Fruit fly (Drosophila melanogaster) whole organism, embryonic: Measurements from ENCODE around the gene Prtl99C.

Experiments
- Abd-B ChIP-seq: fragments of 200-800 bp; sonication (Bioruptor generic); optimal IDR thresholded peaks from 2 replicates; lab custom pipeline; 2018; ENCODE audit warnings: missing biosample characterization, mild to moderate bottlenecking, missing genetic modification characterization, moderate library complexity
- CG11560 ChIP-seq: fragments of 200-800 bp; sonication (Bioruptor generic); IDR thresholded peaks from 3 replicates; pipeline ENCODE4 v1.3.6; 2022; ENCODE audit warnings: missing biosample characterization, missing genetic modification characterization
- CG12236 ChIP-seq: fragments of 200-800 bp; sonication (Bioruptor generic); optimal IDR thresholded peaks from 2 replicates; lab custom pipeline; 2016; ENCODE audit warnings: missing biosample characterization, missing genetic modification characterization
- CG12299 ChIP-seq: fragments of 200-800 bp; sonication (Bioruptor generic); optimal IDR thresholded peaks from 2 replicates; lab custom pipeline; 2018; ENCODE audit warnings: missing biosample characterization, mild to moderate bottlenecking, missing genetic modification characterization
- CG13287 ChIP-seq: fragments of 200-800 bp; sonication (Bioruptor generic); IDR thresholded peaks from 2 replicates; pipeline ENCODE4 v1.3.6; 2022; ENCODE audit warnings: missing biosample characterization, missing genetic modification characterization; ENCODE audit not compliant: partially characterized antibody
- CG13296 ChIP-seq: fragments of 200-800 bp; sonication (Bioruptor generic); optimal IDR thresholded peaks from 3 replicates; lab custom pipeline; 2018; ENCODE audit warnings: missing biosample characterization, mild to moderate bottlenecking, missing genetic modification characterization
- CG1602 ChIP-seq: fragments of 200-800 bp; sonication (Bioruptor generic); optimal IDR thresholded peaks from 3 replicates; lab custom pipeline; 2016; ENCODE audit warnings: missing biosample characterization, missing genetic modification characterization
- CG1603 ChIP-seq: fragments of 200-800 bp; sonication (Bioruptor generic); optimal IDR thresholded peaks from 2 replicates; lab custom pipeline; 2019; ENCODE audit warnings: missing biosample characterization, mild to moderate bottlenecking, missing genetic modification characterization, moderate library complexity
- CG17359 ChIP-seq: fragments of 200-800 bp; sonication (Bioruptor generic); optimal IDR thresholded peaks from 3 replicates; lab custom pipeline; 2018; ENCODE audit warnings: missing biosample characterization, mild to moderate bottlenecking, missing genetic modification characterization, moderate library complexity
- CG18599 ChIP-seq: fragments of 200-800 bp; sonication (Bioruptor generic); optimal IDR thresholded peaks from 3 replicates; lab custom pipeline; 2017; ENCODE audit warnings: missing biosample characterization, missing genetic modification characterization, mild to moderate bottlenecking, moderate library complexity, missing genetic modification reagents
- CG18764 ChIP-seq: fragments of 200-800 bp; sonication (Bioruptor generic); optimal IDR thresholded peaks from 3 replicates; lab custom pipeline; 2016; ENCODE audit warnings: missing biosample characterization, missing genetic modification characterization
- CG3163 ChIP-seq: fragments of 200-800 bp; sonication (Bioruptor generic); optimal IDR thresholded peaks from 3 replicates; lab custom pipeline; 2016; ENCODE audit warnings: missing biosample characterization, missing genetic modification characterization
- CG32532 ChIP-seq: fragments of 200-800 bp; sonication (Bioruptor generic); IDR thresholded peaks from 2 replicates; pipeline ENCODE4 v1.3.6; 2022; ENCODE audit warnings: missing biosample characterization, missing genetic modification characterization
- CG34224 ChIP-seq: fragments of 200-800 bp; sonication (Bioruptor generic); IDR thresholded peaks from 3 replicates; pipeline ENCODE4 v1.3.6; 2022; ENCODE audit warnings: missing biosample characterization, missing genetic modification characterization; ENCODE audit not compliant: partially characterized antibody
- CHES-1-like ChIP-seq: fragments of 200-800 bp; sonication (Bioruptor generic); optimal IDR thresholded peaks from 2 replicates; lab custom pipeline; 2016; ENCODE audit warnings: missing biosample characterization, missing genetic modification characterization
- CoRest ChIP-seq: fragments of 200-800 bp; sonication (Bioruptor generic); optimal IDR thresholded peaks from 3 replicates; lab custom pipeline; 2018; ENCODE audit warnings: missing biosample characterization, mild to moderate bottlenecking, missing genetic modification characterization, moderate library complexity
- D19B ChIP-seq: fragments of 200-800 bp; sonication (Bioruptor generic); optimal IDR thresholded peaks from 2 replicates; lab custom pipeline; 2017; ENCODE audit warnings: missing biosample characterization, mild to moderate bottlenecking, missing genetic modification characterization
- Dfd ChIP-seq, 2 experiments: fragments of >200 bp; optimal IDR thresholded peaks; 2 replicates each; lab custom pipeline; 2017; ENCODE audit warnings: missing biosample characterization in 2 of 2, missing genetic modification characterization in 2 of 2
- E2f2 ChIP-seq: fragments of 200-800 bp; sonication (Bioruptor generic); IDR thresholded peaks from 2 replicates; pipeline ENCODE4 v1.3.6; 2022; ENCODE audit warnings: missing biosample characterization, missing genetic modification characterization
- Ets65A ChIP-seq: fragments of 200-800 bp; sonication (Bioruptor generic); peaks from one replicate; lab custom pipeline; 2016; ENCODE audit warnings: missing biosample characterization, missing genetic modification characterization
- Hr3 ChIP-seq: fragments of 200-800 bp; sonication (Bioruptor generic); optimal IDR thresholded peaks from 3 replicates; lab custom pipeline; 2016; ENCODE audit warnings: missing biosample characterization, missing genetic modification characterization
- Mad ChIP-seq: fragments of 200-800 bp; sonication (Bioruptor generic); optimal IDR thresholded peaks from 2 replicates; lab custom pipeline; 2016; ENCODE audit warnings: missing biosample characterization, missing genetic modification characterization
- Med ChIP-seq: fragments of 200-800 bp; sonication (Bioruptor generic); peaks from one replicate; lab custom pipeline; 2016; ENCODE audit warnings: missing biosample characterization, missing genetic modification characterization, mild to moderate bottlenecking, inconsistent platforms, moderate library complexity
- Mes4 ChIP-seq: fragments of 200-800 bp; sonication (Bioruptor generic); optimal IDR thresholded peaks from 2 replicates; lab custom pipeline; 2016; ENCODE audit warnings: missing biosample characterization, missing genetic modification characterization
- Myb ChIP-seq: fragments of 200-800 bp; sonication (Bioruptor generic); optimal IDR thresholded peaks from 2 replicates; lab custom pipeline; 2016; ENCODE audit warnings: missing biosample characterization, missing genetic modification characterization
- Pdp1 ChIP-seq, 2 experiments: fragments of 200-800 bp; sonication (Bioruptor generic); optimal IDR thresholded peaks; 3 replicates each; lab custom pipeline; 2016; ENCODE audit warnings: missing biosample characterization in 2 of 2, missing genetic modification characterization in 2 of 2, mild to moderate bottlenecking in 1 of 2, moderate library complexity in 1 of 2
- Ravus ChIP-seq: fragments of 200-800 bp; sonication (Bioruptor generic); IDR thresholded peaks from 2 replicates; pipeline ENCODE4 v1.3.6; 2022; ENCODE audit warnings: missing biosample characterization, missing genetic modification characterization
- Spps ChIP-seq: fragments of 200-800 bp; sonication (Bioruptor generic); optimal IDR thresholded peaks from 2 replicates; lab custom pipeline; 2018; ENCODE audit warnings: missing biosample characterization, mild to moderate bottlenecking, missing genetic modification characterization
- Trl ChIP-seq, 3 experiments: fragments of >200 bp in 2 of 3; fragments of 200-800 bp in 1 of 3; sonication (Bioruptor generic) in 1 of 3; optimal IDR thresholded peaks; 2 replicates in 1 of 3; 3 replicates in 2 of 3; lab custom pipeline; 2016 to 2017; ENCODE audit warnings: missing biosample characterization in 1 of 3, missing genetic modification characterization in 1 of 3
- al ChIP-seq: fragments of 200-800 bp; sonication (Bioruptor generic); IDR thresholded peaks from 2 replicates; pipeline ENCODE4 v1.3.6; 2022; ENCODE audit warnings: missing biosample characterization, missing genetic modification characterization
- amos ChIP-seq: fragments of 200-800 bp; sonication (Bioruptor generic); IDR thresholded peaks from 2 replicates; pipeline ENCODE4 v1.3.6; 2022; ENCODE audit warnings: missing biosample characterization, missing genetic modification characterization; ENCODE audit not compliant: partially characterized antibody
- az2 ChIP-seq: fragments of 200-800 bp; sonication (Bioruptor generic); optimal IDR thresholded peaks from 3 replicates; lab custom pipeline; 2016; ENCODE audit warnings: missing biosample characterization, missing genetic modification characterization
- bsh ChIP-seq, 2 experiments: fragments of 200-800 bp; sonication (Bioruptor generic); optimal IDR thresholded peaks; 2 replicates each; lab custom pipeline; 2017 to 2018; ENCODE audit warnings: mild to moderate bottlenecking in 2 of 2, missing biosample characterization in 2 of 2, missing genetic modification characterization in 2 of 2, moderate library complexity in 1 of 2
- crol ChIP-seq: fragments of 200-800 bp; sonication (Bioruptor generic); IDR thresholded peaks from 2 replicates; pipeline ENCODE4 v1.3.6; 2022; ENCODE audit warnings: missing biosample characterization, missing genetic modification characterization
- ems ChIP-seq: fragments of 200-800 bp; sonication (Bioruptor generic); optimal IDR thresholded peaks from 3 replicates; lab custom pipeline; 2016; ENCODE audit warnings: missing biosample characterization, missing genetic modification characterization
- gce ChIP-seq: fragments of 200-800 bp; sonication (Bioruptor generic); IDR thresholded peaks from 3 replicates; pipeline ENCODE4 v1.3.6; 2022; ENCODE audit warnings: missing biosample characterization, missing genetic modification characterization
- gcm2 ChIP-seq: fragments of 200-800 bp; sonication (Bioruptor generic); optimal IDR thresholded peaks from 2 replicates; lab custom pipeline; 2016; ENCODE audit warnings: missing biosample characterization, missing genetic modification characterization
- grau ChIP-seq: fragments of 200-800 bp; optimal IDR thresholded peaks from 3 replicates; lab custom pipeline; 2019; ENCODE audit warnings: missing biosample characterization, mild to moderate bottlenecking, missing genetic modification characterization, moderate library complexity
- grn ChIP-seq: fragments of 200-800 bp; sonication (Bioruptor generic); optimal IDR thresholded peaks from 3 replicates; lab custom pipeline; 2017; ENCODE audit warnings: missing biosample characterization, missing genetic modification characterization
- gro ChIP-seq: fragments of 200-800 bp; sonication (Bioruptor generic); optimal IDR thresholded peaks from 2 replicates; lab custom pipeline; 2016; ENCODE audit warnings: missing biosample characterization, missing genetic modification characterization
- lmd ChIP-seq: fragments of 200-800 bp; sonication (Bioruptor generic); IDR thresholded peaks from 2 replicates; pipeline ENCODE4 v1.3.6; 2022; ENCODE audit warnings: missing biosample characterization, missing genetic modification characterization
- lov ChIP-seq, 2 experiments: fragments of 200-800 bp in 1 of 2; fragments of >200 bp in 1 of 2; sonication (Bioruptor generic) in 1 of 2; IDR thresholded peaks in 1 of 2; optimal IDR thresholded peaks in 1 of 2; 2 replicates in 1 of 2; 3 replicates in 1 of 2; pipeline versions ENCODE4 v1.3.6 to Lab custom; 2017 to 2022; ENCODE audit warnings: missing biosample characterization in 1 of 2, missing genetic modification characterization in 1 of 2
- nau ChIP-seq: fragments of 200-800 bp; sonication (Bioruptor generic); optimal IDR thresholded peaks from 3 replicates; lab custom pipeline; 2017; ENCODE audit warnings: missing biosample characterization, mild to moderate bottlenecking, missing genetic modification characterization, missing genetic modification reagents
- nerfin-2 ChIP-seq: fragments of 200-800 bp; sonication (Bioruptor generic); IDR thresholded peaks from 2 replicates; pipeline ENCODE4 v1.3.6; 2022; ENCODE audit warnings: missing biosample characterization, missing genetic modification characterization; ENCODE audit not compliant: partially characterized antibody
- p53 ChIP-seq: fragments of 200-800 bp; sonication (Bioruptor generic); optimal IDR thresholded peaks from 2 replicates; lab custom pipeline; 2016; ENCODE audit warnings: missing biosample characterization, missing genetic modification characterization
- rib ChIP-seq: fragments of 200-800 bp; sonication (Bioruptor generic); IDR thresholded peaks from 2 replicates; pipeline ENCODE4 v1.3.6; 2022; ENCODE audit warnings: missing biosample characterization, missing genetic modification characterization
- slbo ChIP-seq: fragments of 200-800 bp; sonication (Bioruptor generic); IDR thresholded peaks from 2 replicates; pipeline ENCODE4 v1.3.6; 2022; ENCODE audit warnings: missing biosample characterization, missing genetic modification characterization
- so ChIP-seq: fragments of 200-800 bp; sonication (Bioruptor generic); IDR thresholded peaks from 3 replicates; pipeline ENCODE4 v1.3.6; 2022; ENCODE audit warnings: missing biosample characterization, missing genetic modification characterization
- sqz ChIP-seq: fragments of 200-800 bp; sonication (Bioruptor generic); optimal IDR thresholded peaks from 3 replicates; lab custom pipeline; 2018; ENCODE audit warnings: missing biosample characterization, mild to moderate bottlenecking, missing genetic modification characterization

Gene Prtl99C

DNA sequence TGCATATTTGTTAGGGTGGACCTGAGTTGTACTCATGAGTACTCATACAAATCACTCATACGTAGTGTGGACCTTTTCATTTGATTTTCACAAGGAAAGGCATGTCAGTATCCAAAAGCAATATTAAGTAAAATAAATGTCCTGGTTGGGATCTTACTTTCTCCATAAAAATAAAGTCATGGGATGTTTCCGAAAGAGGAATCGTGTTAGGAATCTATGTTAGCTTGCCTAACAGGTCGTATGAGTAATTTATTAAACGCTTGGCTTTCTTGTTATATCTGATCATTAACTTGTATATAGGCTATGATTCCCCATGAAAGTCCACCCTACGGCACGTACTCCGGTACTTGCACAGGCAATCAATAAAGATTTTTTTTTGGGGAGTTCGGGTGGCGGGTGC lies 40.1 kb downstream of the Prtl99C start (continued):
- no peak for TF ChIP-seq lov (optimal IDR thresholded peaks at IDR 0.05; lab: Kevin White, UChicago)
- no peak for TF ChIP-seq lov (GFP tag; IDR thresholded peaks at IDR 0.05; lab: Robert Waterston, UW)
- TF ChIP-seq CG18764 (GFP tag; lab: Kevin White, UChicago) = no peak
- no peak for TF ChIP-seq lmd (GFP tag; lab: Robert Waterston, UW)
- no peak for TF ChIP-seq Dfd (GFP tag; optimal IDR thresholded peaks at IDR 0.05; lab: Kevin White, UChicago)
- TF ChIP-seq gro = no peak
- no peak for TF ChIP-seq amos (GFP tag; lab: Robert Waterston, UW)
- no peak for TF ChIP-seq E2f2
- no peak for TF ChIP-seq CG13296 (GFP tag; lab: Kevin White, UChicago)
- TF ChIP-seq Spps = no peak
- no peak for TF ChIP-seq CHES-1-like
- TF ChIP-seq gcm2 (GFP tag; lab: Kevin White, UChicago) = no peak
- TF ChIP-seq bsh (GFP tag; optimal IDR thresholded peaks at IDR 0.05; lab: Kevin White, UChicago) = peak in 1 of 2 experiments; percentile 52
- peak; percentile 12 for TF ChIP-seq Med (GFP tag; lab: Kevin White, UChicago)
- TF ChIP-seq CG1603 (tag; lab: Kevin White, UChicago) = no peak
- no peak for TF ChIP-seq gce
- TF ChIP-seq, all 482 proteins: peak for 7

DNA sequence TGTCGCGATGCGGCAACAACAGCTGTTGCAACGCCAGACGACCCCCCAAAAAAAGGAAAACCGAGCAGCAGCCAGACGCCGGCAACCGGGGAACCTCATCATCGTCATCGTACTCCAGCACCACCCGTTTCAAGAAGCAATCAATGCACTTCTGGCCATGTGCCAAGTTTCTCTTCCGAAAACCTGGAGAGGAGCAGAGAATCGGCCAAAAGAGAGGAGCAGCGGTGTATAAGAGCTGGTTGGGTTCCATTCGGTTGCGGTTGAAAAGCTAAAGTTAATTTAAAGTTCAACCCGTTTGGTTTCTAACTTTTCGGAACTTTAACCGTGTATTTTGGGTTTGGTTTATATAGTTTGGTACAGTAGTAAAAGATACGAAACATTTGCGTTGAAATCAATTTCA lies 40.5 kb downstream of the Prtl99C start:
- TF ChIP-seq Mes4 (no peak), Ets65A (GFP tag; lab: Kevin White, UChicago) (peak; percentile 82), Trl (optimal IDR thresholded peaks at IDR 0.05; lab: Kevin White, UChicago) (peak in 1 of 2 experiments; percentile 54), Trl (GFP tag; optimal IDR thresholded peaks at IDR 0.05; lab: Kevin White, UChicago) (no peak), CG3163 (peak; percentile 23), CG13287 (no peak), CG11560 (tag; lab: Robert Waterston, UW) (no peak), CG12299 (no peak), rib (GFP tag; lab: Robert Waterston, UW) (no peak)

- no peak for TF ChIP-seq grau (tag; lab: Kevin White, UChicago)
- no peak for TF ChIP-seq CG1602 (GFP tag; lab: Kevin White, UChicago)
- TF ChIP-seq Ets65A (GFP tag; lab: Kevin White, UChicago) = no peak
- no peak for TF ChIP-seq CG34224
- no peak for TF ChIP-seq CG12236 (GFP tag; lab: Kevin White, UChicago)
- TF ChIP-seq al (GFP tag; lab: Robert Waterston, UW) = no peak
- TF ChIP-seq CG18764 (GFP tag; lab: Kevin White, UChicago) = no peak
- peak; percentile 22 for TF ChIP-seq CG17359 (tag; lab: Kevin White, UChicago)
- TF ChIP-seq Pdp1 (GFP tag; optimal IDR thresholded peaks at IDR 0.05; lab: Kevin White, UChicago) = no peak
- TF ChIP-seq CG18599 (GFP tag; lab: Kevin White, UChicago) = peak; percentile 15
- TF ChIP-seq so = peak; percentile 75; the same call in 2 of the 3 replicates
- TF ChIP-seq Hr3 (GFP tag; lab: Kevin White, UChicago) = no peak
- TF ChIP-seq Myb (GFP tag; lab: Kevin White, UChicago) = no peak
- no peak for TF ChIP-seq Abd-B (GFP tag; lab: Kevin White, UChicago)
- no peak for TF ChIP-seq D19B (GFP tag; lab: Kevin White, UChicago)
- no peak for TF ChIP-seq Mad (GFP tag; lab: Kevin White, UChicago)
- no peak for TF ChIP-seq CoRest (tag; lab: Kevin White, UChicago)
- TF ChIP-seq Ravus (GFP tag; lab: Robert Waterston, UW) = no peak
- no peak for TF ChIP-seq nau
- no peak for TF ChIP-seq az2 (GFP tag; lab: Kevin White, UChicago)
- TF ChIP-seq p53 (GFP tag; lab: Kevin White, UChicago) = no peak
- TF ChIP-seq slbo = peak; percentile 33; the same call in 1 of the 2 replicates
- no peak for TF ChIP-seq crol (GFP tag; lab: Robert Waterston, UW)
- TF ChIP-seq ems (GFP tag; lab: Kevin White, UChicago) = no peak
- peak; percentile 60 for TF ChIP-seq grn (GFP tag; lab: Kevin White, UChicago)
- 0 out of 2 replicates have a peak, but pooled peaks have one; percentile 15 for TF ChIP-seq CG32532 (GFP tag; lab: Robert Waterston, UW)
- no peak for TF ChIP-seq nerfin-2 (GFP tag; lab: Robert Waterston, UW)
- no peak for TF ChIP-seq sqz
Measured at dm6 chr3R:29876733-29877193, 41.0 kb downstream of the Prtl99C start, which contains the start of gene CG31038. TSS of gene CG31038 (plus strand) at chr3R:29877059.
